Fruit fly (Drosophila melanogaster) whole organism, adult: Measurements from ENCODE around the gene how.
A peak's percentile ranks its signal among the peaks of the same experiment; 100 is the strongest.

ENCODE experiments used
- CG11617 ChIP-seq: fragments of 200-800 bp; sonication (Bioruptor generic); optimal IDR thresholded peaks from 2 replicates; lab custom pipeline; 2017; ENCODE audit warnings: mild to moderate bottlenecking, missing biosample characterization, missing genetic modification reagents, missing genetic modification characterization
- CG12768 ChIP-seq: fragments of 200-800 bp; sonication (Bioruptor generic); optimal IDR thresholded peaks from 2 replicates; lab custom pipeline; 2017; ENCODE audit warnings: missing biosample characterization, missing genetic modification characterization, mild to moderate bottlenecking, moderate library complexity, missing genetic modification reagents
- CG14711 ChIP-seq: fragments of 200-800 bp; sonication (Bioruptor generic); optimal IDR thresholded peaks from 2 replicates; lab custom pipeline; 2018; ENCODE audit warnings: missing biosample characterization, mild to moderate bottlenecking, missing genetic modification characterization, moderate library complexity
- CG1620 ChIP-seq: fragments of 200-800 bp; sonication (Bioruptor generic); optimal IDR thresholded peaks from 2 replicates; lab custom pipeline; 2016; ENCODE audit warnings: missing biosample characterization, missing genetic modification characterization
- CG33017 ChIP-seq: fragments of 200-800 bp; sonication (Bioruptor generic); optimal IDR thresholded peaks from 2 replicates; lab custom pipeline; 2018; ENCODE audit warnings: missing biosample characterization, mild to moderate bottlenecking, missing genetic modification characterization, moderate library complexity
- CG5204 ChIP-seq: fragments of 200-800 bp; sonication (Bioruptor generic); optimal IDR thresholded peaks from 2 replicates; lab custom pipeline; 2016; ENCODE audit warnings: missing biosample characterization, missing genetic modification characterization
- CG7045 ChIP-seq: fragments of 200-800 bp; sonication (Bioruptor generic); optimal IDR thresholded peaks from 2 replicates; lab custom pipeline; 2017; ENCODE audit warnings: missing biosample characterization, mild to moderate bottlenecking, missing genetic modification characterization
- CG7101 ChIP-seq: fragments of 200-800 bp; sonication (Bioruptor generic); optimal IDR thresholded peaks from 2 replicates; lab custom pipeline; 2018; ENCODE audit warnings: missing biosample characterization, mild to moderate bottlenecking, missing genetic modification characterization, moderate library complexity
- Clk ChIP-seq: fragments of 200-800 bp; sonication (Bioruptor generic); optimal IDR thresholded peaks from 2 replicates; lab custom pipeline; 2017; ENCODE audit warnings: missing biosample characterization, missing genetic modification characterization
- Crg-1 ChIP-seq: fragments of 200-800 bp; sonication (Bioruptor generic); optimal IDR thresholded peaks from 2 replicates; lab custom pipeline; 2016; ENCODE audit warnings: missing biosample characterization, missing genetic modification characterization
- Hr96 ChIP-seq: fragments of 200-800 bp; sonication (Bioruptor generic); optimal IDR thresholded peaks from 2 replicates; lab custom pipeline; 2016; ENCODE audit warnings: missing biosample characterization, missing genetic modification characterization
- Mnt ChIP-seq: fragments of 200-800 bp; sonication (Bioruptor generic); optimal IDR thresholded peaks from 2 replicates; lab custom pipeline; 2016; ENCODE audit warnings: missing biosample characterization, mild to moderate bottlenecking, missing genetic modification characterization
- bab1 ChIP-seq: fragments of 200-800 bp; sonication (Bioruptor generic); optimal IDR thresholded peaks from 3 replicates; lab custom pipeline; 2019; ENCODE audit warnings: missing biosample characterization, mild to moderate bottlenecking, missing genetic modification characterization, moderate library complexity
- cic ChIP-seq: fragments of 200-800 bp; sonication (Bioruptor generic); optimal IDR thresholded peaks from 2 replicates; lab custom pipeline; 2017; ENCODE audit warnings: missing biosample characterization, mild to moderate bottlenecking, missing genetic modification characterization, moderate library complexity
- cnc ChIP-seq, 2 experiments: fragments of >200 bp; optimal IDR thresholded peaks; 2 replicates each; lab custom pipeline; 2017
- kay ChIP-seq: fragments of 200-800 bp; sonication (Bioruptor generic); peaks from one replicate; lab custom pipeline; 2016; ENCODE audit warnings: missing biosample characterization, missing genetic modification characterization, borderline replicate concordance
- ovo ChIP-seq: fragments of 200-800 bp; sonication (Bioruptor generic); optimal IDR thresholded peaks from 2 replicates; lab custom pipeline; 2016; ENCODE audit warnings: missing biosample characterization, missing genetic modification characterization
- pad ChIP-seq: fragments of 200-800 bp; sonication (Bioruptor generic); optimal IDR thresholded peaks from 3 replicates; lab custom pipeline; 2017; ENCODE audit warnings: missing biosample characterization, missing genetic modification characterization, mild to moderate bottlenecking, moderate library complexity, missing genetic modification reagents
- tj ChIP-seq: fragments of 200-800 bp; sonication (Bioruptor generic); optimal IDR thresholded peaks from 3 replicates; lab custom pipeline; 2017; ENCODE audit warnings: missing biosample characterization, mild to moderate bottlenecking, missing genetic modification characterization, moderate library complexity
- toe ChIP-seq: fragments of 200-800 bp; sonication (Bioruptor generic); optimal IDR thresholded peaks from 2 replicates; lab custom pipeline; 2016; ENCODE audit warnings: missing biosample characterization, missing genetic modification characterization

how gene

DNA sequence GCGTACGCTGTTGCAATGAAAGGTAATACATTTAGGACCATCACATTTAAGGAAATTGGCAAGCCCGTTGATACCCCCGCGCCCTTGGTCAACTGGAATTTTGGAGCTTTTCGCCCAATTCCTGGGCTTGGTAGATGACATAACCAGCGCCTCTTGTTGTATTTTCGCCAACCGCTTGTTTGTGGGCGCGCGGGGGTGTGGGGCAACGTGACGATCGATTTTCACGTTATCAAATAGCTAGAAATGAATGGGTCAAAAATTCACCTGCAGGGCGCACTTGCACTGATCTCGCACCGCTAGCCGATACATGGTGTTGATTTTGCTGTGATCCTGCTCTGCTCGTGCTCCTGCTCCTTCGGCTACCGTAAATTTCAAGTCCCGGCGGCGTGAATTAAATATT lies 19.4 kb upstream of the how start:
- TF ChIP-seq Mnt (GFP tag; lab: Kevin White, UChicago) (peak; percentile 14), Crg-1 (GFP tag; lab: Kevin White, UChicago) (no peak), cic (GFP tag; lab: Kevin White, UChicago) (peak; percentile 51), toe (GFP tag; lab: Kevin White, UChicago) (no peak), CG7101 (tag; lab: Kevin White, UChicago) (no peak), bab1 (GFP tag; lab: Kevin White, UChicago) (peak; percentile 13)

DNA sequence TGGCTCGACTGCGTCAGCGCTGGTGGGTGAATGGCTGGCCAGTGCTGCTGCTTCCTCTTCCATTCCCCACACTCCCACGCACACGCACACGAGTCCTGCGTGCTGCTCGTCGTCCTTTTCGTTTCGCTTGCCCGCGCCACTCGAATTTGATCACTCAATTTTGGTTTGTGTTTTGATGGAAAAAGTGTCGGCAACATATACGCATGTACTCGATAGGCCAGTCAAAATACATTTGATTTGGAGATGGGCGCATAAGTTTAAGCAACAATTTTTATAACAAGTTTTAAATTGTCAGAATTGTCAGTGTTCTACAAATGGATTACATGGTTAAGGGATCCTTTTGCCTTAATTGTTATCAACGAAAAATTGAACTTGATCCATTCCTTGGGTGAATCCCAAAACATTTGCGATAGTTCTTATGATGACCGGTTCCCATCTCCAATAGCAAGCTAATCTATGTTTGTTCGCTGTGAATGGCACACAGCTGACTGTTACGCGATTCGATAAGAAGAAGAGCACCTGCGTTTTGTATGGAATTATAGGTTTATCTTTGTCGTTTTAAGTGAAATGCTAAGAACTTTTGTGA lies 18.9 kb upstream of the how start, which contains the start of the genes Mitofilin and mRpL35:
Gene Mitofilin (minus strand): TSS at position 295 of the 586 bp plus-strand sequence.
Gene mRpL35 (plus strand): TSS at position 487 of the 586 bp plus-strand sequence.
- TF ChIP-seq Crg-1 (GFP tag; lab: Kevin White, UChicago) (peak; percentile 9), tj (peak; percentile 13), pad (peak; percentile 48), cic (GFP tag; lab: Kevin White, UChicago) (no peak), kay (GFP tag; lab: Kevin White, UChicago) (no peak), cnc (optimal IDR thresholded peaks at IDR 0.05; lab: Kevin White, UChicago) (no peak), CG7045 (peak; percentile 41), CG11617 (GFP tag; lab: Kevin White, UChicago) (peak; percentile 70), bab1 (GFP tag; lab: Kevin White, UChicago) (no peak), CG33017 (peak; percentile 20), Clk (no peak), Mnt (GFP tag; lab: Kevin White, UChicago) (peak; percentile 21), CG5204 (GFP tag; lab: Kevin White, UChicago) (no peak), CG7101 (tag; lab: Kevin White, UChicago) (peak; percentile 29), CG1620 (peak; percentile 28), Hr96 (GFP tag; lab: Kevin White, UChicago) (peak; percentile 70), CG12768 (GFP tag; lab: Kevin White, UChicago) (peak; percentile 28)

DNA sequence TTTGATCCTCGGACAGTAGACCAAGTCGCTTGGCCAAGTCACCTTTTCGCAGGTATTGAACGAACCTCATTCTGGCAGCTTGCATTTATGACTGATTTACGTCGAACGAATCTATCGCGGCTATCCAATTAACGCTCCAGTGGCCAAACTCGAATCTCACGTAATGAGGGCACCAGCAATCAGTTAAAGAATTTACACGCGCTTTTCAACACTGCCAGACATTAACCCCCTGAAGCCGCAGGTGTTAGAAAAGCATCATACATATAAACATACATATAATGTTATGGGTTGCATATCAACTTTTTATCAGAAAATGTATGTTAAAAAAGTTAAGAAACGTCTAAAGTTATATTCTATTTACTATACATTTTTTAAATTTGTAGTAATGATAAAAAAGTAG lies 16.7 kb upstream of the how start, which contains the start of gene CG6028:
Gene CG6028 (minus strand): TSS at position 187 of the 400 bp plus-strand sequence.
- TF ChIP-seq CG7045 (no peak), tj (no peak), Crg-1 (GFP tag; lab: Kevin White, UChicago) (peak; percentile 27), CG11617 (GFP tag; lab: Kevin White, UChicago) (no peak), Mnt (GFP tag; lab: Kevin White, UChicago) (peak; percentile 53), CG33017 (peak; percentile 47), cnc (optimal IDR thresholded peaks at IDR 0.05; lab: Kevin White, UChicago) (no peak), CG14711 (peak; percentile 12), Hr96 (GFP tag; lab: Kevin White, UChicago) (peak; percentile 50), CG12768 (GFP tag; lab: Kevin White, UChicago) (peak; percentile 64), kay (GFP tag; lab: Kevin White, UChicago) (no peak), bab1 (GFP tag; lab: Kevin White, UChicago) (peak; percentile 58), cic (GFP tag; lab: Kevin White, UChicago) (peak; percentile 11), Clk (no peak), CG7101 (tag; lab: Kevin White, UChicago) (peak; percentile 38), ovo (GFP tag; lab: Kevin White, UChicago) (peak; percentile 9), CG5204 (GFP tag; lab: Kevin White, UChicago) (no peak), toe (GFP tag; lab: Kevin White, UChicago) (peak; percentile 34), pad (peak; percentile 45), CG1620 (peak; percentile 47)

DNA sequence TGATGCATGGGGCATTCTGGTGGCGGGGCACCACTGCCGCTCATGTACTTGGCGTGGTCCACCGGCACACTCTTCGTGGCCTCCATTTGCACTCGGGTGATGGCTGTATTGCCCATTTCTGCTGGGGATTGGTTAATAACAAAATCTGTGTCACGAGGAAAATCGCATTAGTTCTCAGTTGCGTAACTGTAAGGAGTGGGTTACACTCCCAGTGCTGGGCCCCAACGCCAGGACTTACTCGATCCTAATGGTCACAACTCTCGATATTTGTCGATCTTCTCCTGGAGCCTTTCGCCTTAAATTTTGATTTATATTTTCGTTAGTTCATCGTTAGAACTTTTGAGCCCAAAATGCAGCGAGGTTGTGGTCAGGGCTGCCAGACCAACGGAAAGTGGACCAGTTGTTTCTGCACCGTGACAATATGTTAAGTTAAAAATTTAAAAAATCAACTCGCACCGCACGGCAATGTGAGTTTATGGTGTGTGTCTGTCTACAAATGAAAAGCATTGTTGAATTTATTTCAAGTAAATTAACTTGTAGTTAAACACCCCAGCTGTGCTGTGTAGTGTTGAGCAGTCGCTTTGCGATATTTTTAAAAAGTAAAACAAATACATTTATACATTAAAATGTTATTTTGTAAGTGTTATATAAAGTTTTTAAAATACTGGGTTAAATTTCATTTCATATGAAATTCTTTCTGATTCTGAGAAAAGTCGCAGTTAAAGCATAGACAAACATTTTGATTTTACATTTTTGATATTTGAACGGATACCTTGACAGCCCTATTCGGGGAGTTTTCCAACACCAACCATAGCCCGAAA lies 14.9 kb upstream of the how start, which contains the start of the genes Cchl and ND-42:
Gene Cchl (minus strand): TSS at position 559 of the 821 bp plus-strand sequence.
Gene ND-42 (plus strand): TSS at position 788 of the 821 bp plus-strand sequence.
- TF ChIP-seq ovo (GFP tag; lab: Kevin White, UChicago) (peak; percentile 69), Hr96 (GFP tag; lab: Kevin White, UChicago) (no peak), kay (GFP tag; lab: Kevin White, UChicago) (no peak), bab1 (GFP tag; lab: Kevin White, UChicago) (peak; percentile 84), CG7045 (peak; percentile 84), cic (GFP tag; lab: Kevin White, UChicago) (peak; percentile 47), CG1620 (peak; percentile 88), cnc (optimal IDR thresholded peaks at IDR 0.05; lab: Kevin White, UChicago) (no peak), CG7101 (tag; lab: Kevin White, UChicago) (peak; percentile 91), toe (GFP tag; lab: Kevin White, UChicago) (no peak), Crg-1 (GFP tag; lab: Kevin White, UChicago) (peak; percentile 91), Clk (peak; percentile 57), tj (peak; percentile 63), pad (peak; percentile 84), CG12768 (GFP tag; lab: Kevin White, UChicago) (peak; percentile 93), Mnt (GFP tag; lab: Kevin White, UChicago) (peak; percentile 82), CG11617 (GFP tag; lab: Kevin White, UChicago) (peak; percentile 94), CG14711 (peak; percentile 93), CG33017 (peak; percentile 81), CG5204 (GFP tag; lab: Kevin White, UChicago) (no peak)

DNA sequence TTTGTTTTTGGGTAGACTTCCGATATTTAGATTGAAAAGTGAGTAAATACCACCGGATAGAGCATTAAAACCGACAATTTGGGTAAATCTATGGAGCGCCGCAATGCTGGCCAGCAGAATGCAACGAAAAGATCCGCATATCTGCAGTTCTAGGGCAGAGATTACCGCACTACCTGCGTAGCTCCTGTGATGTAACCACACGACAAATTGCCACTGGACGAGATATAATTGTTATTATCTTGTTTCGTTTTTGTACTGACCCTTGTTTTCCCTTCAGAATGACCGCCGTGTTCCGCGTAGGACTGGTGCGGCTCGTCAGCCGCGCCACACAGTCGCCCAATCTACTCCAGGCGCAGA lies 14.3 kb upstream of the how start:
- TF ChIP-seq toe (GFP tag; lab: Kevin White, UChicago) (no peak), CG5204 (GFP tag; lab: Kevin White, UChicago) (no peak), Clk (no peak), pad (no peak), CG7045 (no peak), Hr96 (GFP tag; lab: Kevin White, UChicago) (no peak), cic (GFP tag; lab: Kevin White, UChicago) (no peak), kay (GFP tag; lab: Kevin White, UChicago) (no peak), ovo (GFP tag; lab: Kevin White, UChicago) (no peak), bab1 (GFP tag; lab: Kevin White, UChicago) (no peak), CG1620 (no peak), CG11617 (GFP tag; lab: Kevin White, UChicago) (no peak), Crg-1 (GFP tag; lab: Kevin White, UChicago) (no peak), cnc (optimal IDR thresholded peaks at IDR 0.05; lab: Kevin White, UChicago) (no peak), tj (no peak), CG33017 (no peak), CG7101 (tag; lab: Kevin White, UChicago) (no peak), CG12768 (GFP tag; lab: Kevin White, UChicago) (no peak)
